Worm (Caenorhabditis elegans) whole organism, L1 larva: Measurements from ENCODE around the gene Y97E10C.1.

Experiments used
- C04F5.9 ChIP-seq: sonication (generic microtip); optimal IDR thresholded peaks from 2 replicates; lab custom pipeline; 2016; ENCODE audit warnings: missing genetic modification characterization, missing compliant biosample characterization
- C16A3.4 ChIP-seq: fragments of 150-350 bp; optimal IDR thresholded peaks from 2 replicates; lab custom pipeline; 2014; ENCODE audit warnings: missing biosample characterization, missing genetic modification characterization
- C34B4.2 ChIP-seq: sonication (generic microtip); optimal IDR thresholded peaks from 2 replicates; lab custom pipeline; 2017; ENCODE audit warnings: mild to moderate bottlenecking, missing genetic modification characterization, missing compliant biosample characterization
- F16B12.6 ChIP-seq: fragments of 150-350 bp; optimal IDR thresholded peaks from 2 replicates; lab custom pipeline; 2014; ENCODE audit warnings: missing biosample characterization, missing genetic modification characterization
- Y116A8C.19 ChIP-seq: sonication (generic microtip); optimal IDR thresholded peaks from 2 replicates; lab custom pipeline; 2016; ENCODE audit warnings: missing compliant biosample characterization, missing genetic modification characterization, borderline replicate concordance
- aha-1 ChIP-seq: fragments of 150-350 bp; optimal IDR thresholded peaks from 2 replicates; lab custom pipeline; 2014; ENCODE audit warnings: missing biosample characterization, missing genetic modification characterization
- ama-1 ChIP-seq: fragments of 150-350 bp; optimal IDR thresholded peaks from 2 replicates; lab custom pipeline; 2014
- blmp-1 ChIP-seq: fragments of 150-350 bp; optimal IDR thresholded peaks from 2 replicates; lab custom pipeline; 2014; ENCODE audit warnings: missing biosample characterization, missing genetic modification characterization
- ceh-8 ChIP-seq: fragments of 200-800 bp; sonication (Bioruptor generic); optimal IDR thresholded peaks from 2 replicates; lab custom pipeline; 2018; ENCODE audit warnings: mild to moderate bottlenecking, missing genetic modification characterization, moderate library complexity, missing compliant biosample characterization
- ceh-82 ChIP-seq, 3 experiments: fragments of 150-350 bp in 1 of 3; sonication (generic microtip) in 2 of 3; optimal IDR thresholded peaks; 2 replicates each; lab custom pipeline; 2014 to 2017; ENCODE audit warnings: missing biosample characterization in 3 of 3, missing genetic modification characterization in 3 of 3
- ceh-88 ChIP-seq: fragments of 200-800 bp; sonication (Bioruptor generic); IDR thresholded peaks from 2 replicates; pipeline ENCODE4 v1.3.6; 2022; ENCODE audit warnings: missing genetic modification characterization, missing compliant biosample characterization
- ces-1 ChIP-seq: fragments of 150-350 bp; optimal IDR thresholded peaks from 2 replicates; lab custom pipeline; 2014; ENCODE audit warnings: missing biosample characterization, missing genetic modification reagents, missing genetic modification characterization
- dpl-1 ChIP-seq, 3 experiments: fragments of 150-350 bp in 2 of 3; sonication (generic microtip) in 1 of 3; optimal IDR thresholded peaks; 2 replicates each; lab custom pipeline; 2014 to 2017; ENCODE audit warnings: missing biosample characterization in 3 of 3, missing genetic modification characterization in 3 of 3, missing genetic modification reagents in 3 of 3
- dsc-1 ChIP-seq: sonication (generic microtip); optimal IDR thresholded peaks from 2 replicates; lab custom pipeline; 2016; ENCODE audit warnings: mild to moderate bottlenecking, missing genetic modification characterization, missing compliant biosample characterization
- efl-1 ChIP-seq, 4 experiments: fragments of 150-350 bp; optimal IDR thresholded peaks in 3 of 4; peaks in 1 of 4; 1 replicate in 1 of 4; 2 replicates in 3 of 4; lab custom pipeline; 2014; ENCODE audit warnings: missing biosample characterization in 2 of 4, missing genetic modification characterization in 2 of 4, missing genetic modification reagents in 2 of 4
- efl-3 ChIP-seq: fragments of 200-800 bp; sonication (Bioruptor generic); optimal IDR thresholded peaks from 2 replicates; lab custom pipeline; 2018; ENCODE audit warnings: mild to moderate bottlenecking, missing genetic modification characterization, missing compliant biosample characterization
- egl-13 ChIP-seq: sonication (generic microtip); optimal IDR thresholded peaks from 2 replicates; lab custom pipeline; 2016; ENCODE audit warnings: missing genotype, missing genetic modification reagents, missing genetic modification characterization, missing compliant biosample characterization
- fkh-4 ChIP-seq: sonication (generic microtip); optimal IDR thresholded peaks from 2 replicates; lab custom pipeline; 2016; ENCODE audit warnings: missing compliant biosample characterization, missing genetic modification characterization, borderline replicate concordance
- fkh-8 ChIP-seq: sonication (generic microtip); optimal IDR thresholded peaks from 2 replicates; lab custom pipeline; 2016; ENCODE audit warnings: mild to moderate bottlenecking, missing genetic modification characterization, missing compliant biosample characterization
- grh-1 ChIP-seq: fragments of 200-800 bp; sonication (Bioruptor generic); IDR thresholded peaks from 2 replicates; pipeline ENCODE4 v1.3.6; 2022; ENCODE audit warnings: missing genetic modification reagents, missing genetic modification characterization, missing compliant biosample characterization
- hlh-17 ChIP-seq: fragments of 200-800 bp; sonication (Bioruptor generic); optimal IDR thresholded peaks from 2 replicates; lab custom pipeline; 2018; ENCODE audit warnings: missing genetic modification characterization, mild to moderate bottlenecking, missing compliant biosample characterization, moderate library complexity, borderline replicate concordance
- irx-1 ChIP-seq: sonication (generic microtip); optimal IDR thresholded peaks from 2 replicates; lab custom pipeline; 2016; ENCODE audit warnings: missing genetic modification characterization, missing compliant biosample characterization
- jun-1 ChIP-seq: fragments of 150-350 bp; optimal IDR thresholded peaks from 2 replicates; lab custom pipeline; 2014; ENCODE audit warnings: missing biosample characterization, missing genetic modification reagents, missing genetic modification characterization
- lin-14 ChIP-seq: fragments of 200-800 bp; sonication (Bioruptor generic); optimal IDR thresholded peaks from 2 replicates; lab custom pipeline; 2018; ENCODE audit warnings: mild to moderate bottlenecking, missing genetic modification characterization, moderate library complexity, missing compliant biosample characterization
- lin-15B ChIP-seq: fragments of 150-350 bp; sonication (generic microtip); optimal IDR thresholded peaks from 3 replicates; lab custom pipeline; 2014; ENCODE audit warnings: missing biosample characterization, missing genetic modification characterization
- lin-39 ChIP-seq: fragments of 150-350 bp; optimal IDR thresholded peaks from 2 replicates; lab custom pipeline; 2014; ENCODE audit warnings: missing biosample characterization, missing genetic modification reagents, missing genetic modification characterization
- mab-9 ChIP-seq: fragments of 200-800 bp; sonication (Bioruptor generic); IDR thresholded peaks from 2 replicates; pipeline ENCODE4 v1.3.6; 2022; ENCODE audit warnings: missing genetic modification reagents, missing genetic modification characterization, missing compliant biosample characterization
- mef-2 ChIP-seq: fragments of 150-350 bp; optimal IDR thresholded peaks from 2 replicates; lab custom pipeline; 2014; ENCODE audit warnings: missing biosample characterization, missing genetic modification characterization
- mep-1 ChIP-seq: fragments of 150-350 bp; optimal IDR thresholded peaks from 2 replicates; lab custom pipeline; 2014; ENCODE audit warnings: missing biosample characterization, missing genetic modification characterization
- nhr-11 ChIP-seq: fragments of 150-350 bp; optimal IDR thresholded peaks from 2 replicates; lab custom pipeline; 2014; ENCODE audit warnings: missing biosample characterization, missing genetic modification characterization
- nhr-19 ChIP-seq: fragments of 200-800 bp; sonication (Bioruptor generic); conservative IDR thresholded peaks from 2 replicates; pipeline ENCODE4 v1.3.6; 2022; ENCODE audit warnings: missing genetic modification characterization, missing compliant biosample characterization
- nhr-237 ChIP-seq: fragments of 150-350 bp; optimal IDR thresholded peaks from 2 replicates; lab custom pipeline; 2014; ENCODE audit warnings: missing biosample characterization, missing genetic modification characterization
- nhr-47 ChIP-seq: sonication (generic microtip); optimal IDR thresholded peaks from 2 replicates; lab custom pipeline; 2016; ENCODE audit warnings: mild to moderate bottlenecking, missing genetic modification characterization, moderate library complexity, missing compliant biosample characterization
- nhr-76 ChIP-seq: sonication (generic microtip); optimal IDR thresholded peaks from 2 replicates; lab custom pipeline; 2017; ENCODE audit warnings: missing biosample characterization, missing genetic modification characterization
- nhr-84 ChIP-seq: sonication (generic microtip); optimal IDR thresholded peaks from 2 replicates; lab custom pipeline; 2017; ENCODE audit warnings: missing biosample characterization, missing genetic modification characterization
- nhr-85 ChIP-seq: sonication (generic microtip); peaks from one replicate; lab custom pipeline; 2016; ENCODE audit warnings: missing genetic modification characterization, inconsistent platforms, missing compliant biosample characterization
- pax-3 ChIP-seq: fragments of 200-800 bp; sonication (Bioruptor generic); optimal IDR thresholded peaks from 2 replicates; lab custom pipeline; 2018; ENCODE audit warnings: mild to moderate bottlenecking, missing genetic modification characterization, moderate library complexity, missing compliant biosample characterization
- pqm-1 ChIP-seq: sonication (generic microtip); optimal IDR thresholded peaks from 3 replicates; lab custom pipeline; 2017; ENCODE audit warnings: missing biosample characterization, missing genetic modification characterization
- rnt-1 ChIP-seq: sonication (generic microtip); optimal IDR thresholded peaks from 2 replicates; lab custom pipeline; 2016; ENCODE audit warnings: mild to moderate bottlenecking, missing genetic modification characterization, moderate library complexity, missing compliant biosample characterization
- skn-1 ChIP-seq: fragments of 150-350 bp; optimal IDR thresholded peaks from 2 replicates; lab custom pipeline; 2014; ENCODE audit warnings: missing biosample characterization, missing genetic modification characterization
- snpc-4 ChIP-seq: fragments of 150-350 bp; optimal IDR thresholded peaks from 2 replicates; lab custom pipeline; 2014; ENCODE audit warnings: missing biosample characterization, missing genetic modification characterization
- snu-23 ChIP-seq: sonication (generic microtip); optimal IDR thresholded peaks from 2 replicates; lab custom pipeline; 2016; ENCODE audit warnings: missing genetic modification characterization, missing compliant biosample characterization
- sptf-1 ChIP-seq: fragments of 150-350 bp; optimal IDR thresholded peaks from 2 replicates; lab custom pipeline; 2014; ENCODE audit warnings: missing biosample characterization, missing genetic modification characterization
- sup-37 ChIP-seq: fragments of 200-800 bp; sonication (Bioruptor generic); optimal IDR thresholded peaks from 2 replicates; lab custom pipeline; 2018; ENCODE audit warnings: mild to moderate bottlenecking, missing genetic modification characterization, missing compliant biosample characterization
- tbx-2 ChIP-seq: sonication (generic microtip); optimal IDR thresholded peaks from 2 replicates; lab custom pipeline; 2016; ENCODE audit warnings: missing genetic modification characterization, missing compliant biosample characterization
- tlp-1 ChIP-seq: fragments of 150-350 bp; optimal IDR thresholded peaks from 2 replicates; lab custom pipeline; 2014; ENCODE audit warnings: missing biosample characterization, missing genetic modification characterization
- unc-30 ChIP-seq: sonication (generic microtip); optimal IDR thresholded peaks from 2 replicates; lab custom pipeline; 2017; ENCODE audit warnings: missing biosample characterization, missing genetic modification characterization
- xbp-1 ChIP-seq: sonication (generic microtip); optimal IDR thresholded peaks from 2 replicates; lab custom pipeline; 2016; ENCODE audit warnings: missing genetic modification characterization, missing compliant biosample characterization
- zip-4 ChIP-seq: fragments of 200-800 bp; sonication (Bioruptor generic); optimal IDR thresholded peaks from 2 replicates; lab custom pipeline; 2018; ENCODE audit warnings: mild to moderate bottlenecking, missing genetic modification characterization, moderate library complexity, missing compliant biosample characterization
- ztf-4 ChIP-seq: fragments of 150-350 bp; optimal IDR thresholded peaks from 2 replicates; lab custom pipeline; 2014; ENCODE audit warnings: missing biosample characterization, missing genetic modification characterization

Y97E10C.1 gene

DNA sequence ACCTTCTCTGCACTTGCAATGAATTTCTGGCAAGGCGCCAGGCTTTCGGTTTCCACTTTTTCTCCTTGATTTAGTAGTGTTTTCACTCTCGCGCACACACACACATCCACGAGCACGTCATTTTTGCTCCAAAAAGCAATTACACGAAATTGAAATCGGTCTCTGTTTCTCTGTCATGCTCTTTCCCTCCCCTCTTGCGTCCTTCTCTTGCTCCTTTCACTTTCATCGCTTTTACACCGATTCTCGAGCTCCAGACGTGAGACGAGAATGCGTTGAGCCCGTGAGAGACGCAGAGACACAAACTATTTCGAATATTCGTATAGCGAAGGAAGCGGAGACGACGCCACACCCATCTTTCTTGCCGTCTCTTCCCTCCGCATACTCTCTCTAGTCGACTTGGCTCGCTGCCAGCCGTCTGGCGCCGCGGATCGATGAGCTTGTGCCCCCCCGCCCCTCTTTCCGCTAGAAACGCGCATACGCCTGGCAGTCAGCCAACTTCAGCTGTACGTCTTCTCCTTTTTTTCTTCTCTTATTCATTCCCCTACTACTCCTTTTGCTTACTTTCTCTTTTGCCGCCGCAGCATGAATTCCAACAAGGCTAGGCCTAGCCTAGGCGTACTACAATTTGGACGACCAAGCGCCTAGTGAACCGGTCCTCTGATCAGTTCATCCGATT is 538 bp upstream of the Y97E10C.1 start (continued):
- TF ChIP-seq irx-1 (peak; percentile 74), nhr-76 (no peak), C04F5.9 (no peak), fkh-4 (tag; lab: Kevin White, UChicago) (peak; percentile 3), C16A3.4 (peak; percentile 26), dpl-1 (GFP tag; optimal IDR thresholded peaks at IDR 0.05; lab: Kevin White, UChicago) (peak; percentile 21 to 50 (median 47)), efl-1 (optimal IDR thresholded peaks at IDR 0.05; lab: Kevin White, UChicago) (peak; percentile 72 to 75), efl-1 (GFP tag; optimal IDR thresholded peaks at IDR 0.05 in 1 of 2; lab: Kevin White, UChicago) (peak; percentile 32 to 95), nhr-47 (peak; percentile 94), sptf-1 (no peak), ces-1 (no peak), mef-2 (tag; lab: Kevin White, UChicago) (peak; percentile 46), mab-9 (GFP tag; lab: Robert Waterston, UW) (no peak), lin-39 (peak; percentile 24), lin-15B (no peak), dsc-1 (tag; lab: Kevin White, UChicago) (peak; percentile 86), ama-1 (lab: Kevin White, UChicago) (no peak), pax-3 (tag; lab: Kevin White, UChicago) (peak; percentile 80), efl-3 (GFP tag; lab: Kevin White, UChicago) (no peak), rnt-1 (tag; lab: Kevin White, UChicago) (peak; percentile 81), pqm-1 (tag; lab: Kevin White, UChicago) (no peak), mep-1 (peak; percentile 70), tlp-1 (tag; lab: Kevin White, UChicago) (no peak), nhr-84 (tag; lab: Kevin White, UChicago) (no peak), lin-14 (GFP tag; lab: Kevin White, UChicago) (peak; percentile 98), nhr-11 (tag; lab: Kevin White, UChicago) (peak; percentile 71), ceh-82 (tag; optimal IDR thresholded peaks at IDR 0.05; lab: Kevin White, UChicago) (peak; percentile 29 to 81 (median 41)), ceh-88 (GFP tag; lab: Robert Waterston, UW) (peak; percentile 81), blmp-1 (tag; lab: Kevin White, UChicago) (peak; percentile 98), aha-1 (tag; lab: Kevin White, UChicago) (no peak), grh-1 (GFP tag; lab: Robert Waterston, UW) (peak; percentile 18; the same call in 1 of the 2 replicates), xbp-1 (tag; lab: Kevin White, UChicago) (peak; percentile 67), ztf-4 (tag; lab: Kevin White, UChicago) (peak; percentile 36), fkh-8 (tag; lab: Kevin White, UChicago) (peak; percentile 99), C34B4.2 (no peak), F16B12.6 (tag; lab: Kevin White, UChicago) (no peak), nhr-85 (tag; lab: Kevin White, UChicago) (no peak), skn-1 (tag; lab: Kevin White, UChicago) (peak; percentile 40), snpc-4 (tag; lab: Kevin White, UChicago) (peak; percentile 16), Y116A8C.19 (tag; lab: Kevin White, UChicago) (no peak), jun-1 (peak; percentile 82)

DNA sequence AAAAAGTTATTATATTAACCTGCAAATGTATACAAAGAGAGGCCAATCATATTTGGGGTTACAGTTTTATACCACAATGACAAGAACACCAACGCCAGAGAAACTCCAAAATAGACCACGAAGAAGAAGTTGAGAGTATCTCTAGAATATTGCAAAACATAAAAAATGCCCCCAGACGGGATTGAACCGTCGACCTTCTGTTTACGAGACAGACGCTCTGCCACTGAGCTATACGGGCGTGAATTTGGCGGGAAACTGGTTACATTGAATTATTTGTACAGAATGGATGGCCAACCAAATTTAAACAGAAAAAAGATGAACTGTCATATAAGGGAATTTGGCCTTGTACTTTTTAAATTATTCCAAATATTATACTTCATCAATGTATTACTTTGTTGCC is 1.8 kb downstream of the Y97E10C.1 start:
- TF ChIP-seq sptf-1 = no peak
- TF ChIP-seq ceh-88 (GFP tag; lab: Robert Waterston, UW) = peak; percentile 38; the same call in 1 of the 2 replicates
- TF ChIP-seq egl-13 = no peak
- peak; percentile 79 for TF ChIP-seq snu-23 (GFP tag; lab: Kevin White, UChicago)
- TF ChIP-seq C16A3.4 = peak; percentile 54
- TF ChIP-seq tlp-1 (tag; lab: Kevin White, UChicago) = no peak
- no peak for TF ChIP-seq snpc-4 (tag; lab: Kevin White, UChicago)
- TF ChIP-seq nhr-237 = no peak
- TF ChIP-seq sup-37 (GFP tag; lab: Kevin White, UChicago) = no peak
- TF ChIP-seq nhr-19 (GFP tag; lab: Robert Waterston, UW) = peak; percentile 49
- no peak for TF ChIP-seq mef-2 (tag; lab: Kevin White, UChicago)
- TF ChIP-seq F16B12.6 (tag; lab: Kevin White, UChicago) = no peak
- peak; percentile 14 for TF ChIP-seq irx-1
- no peak for TF ChIP-seq efl-3 (GFP tag; lab: Kevin White, UChicago)
- TF ChIP-seq lin-14 (GFP tag; lab: Kevin White, UChicago) = peak; percentile 49
- no peak for TF ChIP-seq unc-30 (tag; lab: Kevin White, UChicago)
- TF ChIP-seq ceh-8 (GFP tag; lab: Kevin White, UChicago) = no peak
- TF ChIP-seq zip-4 = no peak
- peak; percentile 32 for TF ChIP-seq tbx-2 (tag; lab: Kevin White, UChicago)
- no peak for TF ChIP-seq hlh-17 (GFP tag; lab: Kevin White, UChicago)
- TF ChIP-seq mep-1 = peak; percentile 44
- TF ChIP-seq nhr-76 = no peak
- no peak for TF ChIP-seq nhr-84 (tag; lab: Kevin White, UChicago)
- no peak for TF ChIP-seq jun-1
